Fruit fly (Drosophila melanogaster) whole organism, embryonic: ENCODE measurements around the gene ssp.
A peak's percentile ranks its signal among the peaks of the same experiment; 100 is the strongest.

Experiments
- C15 ChIP-seq: fragments of 200-800 bp; sonication (Bioruptor generic); IDR thresholded peaks from 3 replicates; pipeline ENCODE4 v1.3.6; 2022; ENCODE audit warnings: missing biosample characterization, missing genetic modification characterization
- CG10462 ChIP-seq: fragments of 200-800 bp; sonication (Bioruptor generic); optimal IDR thresholded peaks from 2 replicates; lab custom pipeline; 2016; ENCODE audit warnings: missing biosample characterization, missing genetic modification characterization
- CG11247 ChIP-seq: fragments of 200-800 bp; sonication (Bioruptor generic); IDR thresholded peaks from 2 replicates; pipeline ENCODE4 v1.3.6; 2022; ENCODE audit warnings: missing biosample characterization, missing genetic modification characterization
- CG12104 ChIP-seq: fragments of 200-800 bp; sonication (Bioruptor generic); optimal IDR thresholded peaks from 3 replicates; lab custom pipeline; 2016; ENCODE audit warnings: missing biosample characterization, missing genetic modification characterization
- CG13287 ChIP-seq: fragments of 200-800 bp; sonication (Bioruptor generic); IDR thresholded peaks from 2 replicates; pipeline ENCODE4 v1.3.6; 2022; ENCODE audit warnings: missing biosample characterization, missing genetic modification characterization; ENCODE audit not compliant: partially characterized antibody
- CG13296 ChIP-seq: fragments of 200-800 bp; sonication (Bioruptor generic); optimal IDR thresholded peaks from 3 replicates; lab custom pipeline; 2018; ENCODE audit warnings: missing biosample characterization, mild to moderate bottlenecking, missing genetic modification characterization
- CG16863 ChIP-seq: fragments of 200-800 bp; sonication (Bioruptor generic); optimal IDR thresholded peaks from 3 replicates; lab custom pipeline; 2016; ENCODE audit warnings: missing biosample characterization, missing genetic modification characterization
- CG17612 ChIP-seq: fragments of 200-800 bp; sonication (Bioruptor generic); IDR thresholded peaks from 2 replicates; pipeline ENCODE4 v1.3.6; 2022; ENCODE audit warnings: missing biosample characterization, missing genetic modification characterization
- CG30403 ChIP-seq: fragments of 200-800 bp; sonication (Bioruptor generic); optimal IDR thresholded peaks from 3 replicates; lab custom pipeline; 2016; ENCODE audit warnings: missing biosample characterization, missing genetic modification characterization
- CG31388 ChIP-seq: fragments of 200-800 bp; sonication (Bioruptor generic); optimal IDR thresholded peaks from 2 replicates; lab custom pipeline; 2016; ENCODE audit warnings: missing biosample characterization, missing genetic modification characterization
- CG34376 ChIP-seq: fragments of 200-800 bp; sonication (Bioruptor generic); optimal IDR thresholded peaks from 2 replicates; lab custom pipeline; 2018; ENCODE audit warnings: missing biosample characterization, mild to moderate bottlenecking, missing genetic modification characterization
- CG4360 ChIP-seq: fragments of 200-800 bp; sonication (Bioruptor generic); IDR thresholded peaks from 2 replicates; pipeline ENCODE4 v1.3.6; 2022; ENCODE audit warnings: missing biosample characterization, missing genetic modification characterization
- CG6765 ChIP-seq: fragments of 200-800 bp; sonication (Bioruptor generic); optimal IDR thresholded peaks from 3 replicates; lab custom pipeline; 2017; ENCODE audit warnings: missing biosample characterization, mild to moderate bottlenecking, missing genetic modification characterization
- CG7745 ChIP-seq: fragments of 200-800 bp; sonication (Bioruptor generic); optimal IDR thresholded peaks from 2 replicates; lab custom pipeline; 2018; ENCODE audit warnings: missing biosample characterization, mild to moderate bottlenecking, missing genetic modification characterization, moderate library complexity
- CG8388 ChIP-seq: fragments of 200-800 bp; sonication (Bioruptor generic); optimal IDR thresholded peaks from 2 replicates; lab custom pipeline; 2019; ENCODE audit warnings: missing biosample characterization, mild to moderate bottlenecking, missing genetic modification characterization, moderate library complexity
- CG8924 ChIP-seq: fragments of 200-800 bp; optimal IDR thresholded peaks from 3 replicates; lab custom pipeline; 2019; ENCODE audit warnings: missing biosample characterization, mild to moderate bottlenecking, missing genetic modification characterization, moderate library complexity
- CG9876 ChIP-seq: fragments of 200-800 bp; sonication (Bioruptor generic); optimal IDR thresholded peaks from 2 replicates; lab custom pipeline; 2016; ENCODE audit warnings: missing biosample characterization, missing genetic modification characterization
- Dfd ChIP-seq, 2 experiments: fragments of >200 bp; optimal IDR thresholded peaks; 2 replicates each; lab custom pipeline; 2017; ENCODE audit warnings: missing biosample characterization in 2 of 2, missing genetic modification characterization in 2 of 2
- Fer2 ChIP-seq: fragments of 200-800 bp; sonication (Bioruptor generic); optimal IDR thresholded peaks from 2 replicates; lab custom pipeline; 2018; ENCODE audit warnings: missing biosample characterization, mild to moderate bottlenecking, missing genetic modification characterization, moderate library complexity
- Hr3 ChIP-seq: fragments of 200-800 bp; sonication (Bioruptor generic); optimal IDR thresholded peaks from 3 replicates; lab custom pipeline; 2016; ENCODE audit warnings: missing biosample characterization, missing genetic modification characterization
- NK7.1 ChIP-seq: fragments of 200-800 bp; sonication (Bioruptor generic); optimal IDR thresholded peaks from 3 replicates; lab custom pipeline; 2016; ENCODE audit warnings: missing biosample characterization, missing genetic modification characterization
- Pdp1 ChIP-seq, 2 experiments: fragments of 200-800 bp; sonication (Bioruptor generic); optimal IDR thresholded peaks; 3 replicates each; lab custom pipeline; 2016; ENCODE audit warnings: missing biosample characterization in 2 of 2, missing genetic modification characterization in 2 of 2, mild to moderate bottlenecking in 1 of 2, moderate library complexity in 1 of 2
- Sin3A ChIP-seq: fragments of >200 bp; optimal IDR thresholded peaks from 2 replicates; lab custom pipeline; 2018
- Sox100B ChIP-seq: fragments of 200-800 bp; sonication (Bioruptor generic); optimal IDR thresholded peaks from 3 replicates; lab custom pipeline; 2018; ENCODE audit warnings: missing biosample characterization, mild to moderate bottlenecking, missing genetic modification characterization
- amos ChIP-seq: fragments of 200-800 bp; sonication (Bioruptor generic); IDR thresholded peaks from 2 replicates; pipeline ENCODE4 v1.3.6; 2022; ENCODE audit warnings: missing biosample characterization, missing genetic modification characterization; ENCODE audit not compliant: partially characterized antibody
- ap ChIP-seq: fragments of 200-800 bp; sonication (Bioruptor generic); IDR thresholded peaks from 2 replicates; pipeline ENCODE4 v1.3.6; 2022; ENCODE audit warnings: missing biosample characterization, missing genetic modification characterization
- corto ChIP-seq: fragments of 200-800 bp; sonication (Bioruptor generic); optimal IDR thresholded peaks from 2 replicates; lab custom pipeline; 2016; ENCODE audit warnings: missing biosample characterization, mild to moderate bottlenecking, missing genetic modification characterization, moderate library complexity
- crp ChIP-seq, 2 experiments: fragments of 200-800 bp; sonication (Bioruptor generic); optimal IDR thresholded peaks; 2 replicates in 1 of 2; 3 replicates in 1 of 2; lab custom pipeline; 2017; ENCODE audit warnings: missing biosample characterization in 2 of 2, missing genetic modification characterization in 2 of 2, mild to moderate bottlenecking in 1 of 2, moderate library complexity in 1 of 2
- dmrt11E ChIP-seq: fragments of 200-800 bp; sonication (Bioruptor generic); optimal IDR thresholded peaks from 3 replicates; lab custom pipeline; 2018; ENCODE audit warnings: missing biosample characterization, mild to moderate bottlenecking, missing genetic modification characterization, moderate library complexity
- eyg ChIP-seq: fragments of 200-800 bp; sonication (Bioruptor generic); optimal IDR thresholded peaks from 3 replicates; lab custom pipeline; 2016; ENCODE audit warnings: missing biosample characterization, missing genetic modification characterization
- fd102C ChIP-seq: fragments of 200-800 bp; sonication (Bioruptor generic); optimal IDR thresholded peaks from 2 replicates; lab custom pipeline; 2018; ENCODE audit warnings: missing biosample characterization, mild to moderate bottlenecking, missing genetic modification characterization, moderate library complexity
- gsb-n ChIP-seq: fragments of 200-800 bp; sonication (Bioruptor generic); optimal IDR thresholded peaks from 3 replicates; lab custom pipeline; 2018; ENCODE audit warnings: missing biosample characterization, mild to moderate bottlenecking, missing genetic modification characterization
- hbn ChIP-seq: fragments of 200-800 bp; sonication (Bioruptor generic); IDR thresholded peaks from 2 replicates; pipeline ENCODE4 v1.3.6; 2022; ENCODE audit warnings: missing biosample characterization, missing genetic modification characterization; ENCODE audit not compliant: partially characterized antibody
- insv ChIP-seq, 2 experiments: fragments of 200-800 bp; sonication (Bioruptor generic); optimal IDR thresholded peaks; 3 replicates each; lab custom pipeline; 2016 to 2018; ENCODE audit warnings: missing biosample characterization in 2 of 2, missing genetic modification characterization in 2 of 2
- inv ChIP-seq: fragments of 200-800 bp; sonication (Bioruptor generic); IDR thresholded peaks from 2 replicates; pipeline ENCODE4 v1.3.6; 2022; ENCODE audit warnings: missing biosample characterization, missing genetic modification characterization; ENCODE audit not compliant: partially characterized antibody
- lov ChIP-seq, 2 experiments: fragments of 200-800 bp in 1 of 2; fragments of >200 bp in 1 of 2; sonication (Bioruptor generic) in 1 of 2; IDR thresholded peaks in 1 of 2; optimal IDR thresholded peaks in 1 of 2; 2 replicates in 1 of 2; 3 replicates in 1 of 2; pipeline versions ENCODE4 v1.3.6 to Lab custom; 2017 to 2022; ENCODE audit warnings: missing biosample characterization in 1 of 2, missing genetic modification characterization in 1 of 2
- mam ChIP-seq: fragments of 200-800 bp; sonication (Bioruptor generic); optimal IDR thresholded peaks from 3 replicates; lab custom pipeline; 2016; ENCODE audit warnings: missing biosample characterization, missing genetic modification characterization
- mirr ChIP-seq: fragments of 200-800 bp; sonication (Bioruptor generic); optimal IDR thresholded peaks from 3 replicates; lab custom pipeline; 2018; ENCODE audit warnings: missing biosample characterization, mild to moderate bottlenecking, missing genetic modification characterization
- mld ChIP-seq: fragments of 200-800 bp; sonication (Bioruptor generic); IDR thresholded peaks from 3 replicates; pipeline ENCODE4 v1.3.6; 2022; ENCODE audit warnings: missing biosample characterization, missing genetic modification characterization; ENCODE audit not compliant: partially characterized antibody
- nau ChIP-seq: fragments of 200-800 bp; sonication (Bioruptor generic); optimal IDR thresholded peaks from 3 replicates; lab custom pipeline; 2017; ENCODE audit warnings: missing biosample characterization, mild to moderate bottlenecking, missing genetic modification characterization, missing genetic modification reagents
- p53 ChIP-seq: fragments of 200-800 bp; sonication (Bioruptor generic); optimal IDR thresholded peaks from 2 replicates; lab custom pipeline; 2016; ENCODE audit warnings: missing biosample characterization, missing genetic modification characterization
- pan ChIP-seq, 4 experiments: fragments of >200 bp in 3 of 4; fragments of 200-800 bp in 1 of 4; sonication (Bioruptor generic) in 1 of 4; optimal IDR thresholded peaks in 3 of 4; IDR thresholded peaks in 1 of 4; 2 replicates each; pipeline versions ENCODE4 v1.3.6 to Lab custom; 2017 to 2022; ENCODE audit warnings: missing biosample characterization in 2 of 4, missing genetic modification characterization in 2 of 4, mixed read lengths in 1 of 4
- pho ChIP-seq: fragments of 200-800 bp; sonication (Bioruptor generic); optimal IDR thresholded peaks from 2 replicates; lab custom pipeline; 2016; ENCODE audit warnings: missing biosample characterization, missing genetic modification characterization
- phol ChIP-seq: fragments of 200-800 bp; sonication (Bioruptor generic); optimal IDR thresholded peaks from 3 replicates; lab custom pipeline; 2018; ENCODE audit warnings: missing biosample characterization, mild to moderate bottlenecking, missing genetic modification characterization, moderate library complexity
- sim ChIP-seq: fragments of 200-800 bp; sonication (Bioruptor generic); IDR thresholded peaks from 2 replicates; pipeline ENCODE4 v1.3.6; 2022; ENCODE audit warnings: missing biosample characterization, missing genetic modification characterization
- sug ChIP-seq: fragments of 200-800 bp; optimal IDR thresholded peaks from 2 replicates; lab custom pipeline; 2019; ENCODE audit warnings: missing biosample characterization, mild to moderate bottlenecking, missing genetic modification characterization, moderate library complexity
- zen ChIP-seq: fragments of 200-800 bp; sonication (Bioruptor generic); optimal IDR thresholded peaks from 3 replicates; lab custom pipeline; 2018; ENCODE audit warnings: missing biosample characterization, mild to moderate bottlenecking, missing genetic modification characterization, moderate library complexity

Gene ssp

DNA sequence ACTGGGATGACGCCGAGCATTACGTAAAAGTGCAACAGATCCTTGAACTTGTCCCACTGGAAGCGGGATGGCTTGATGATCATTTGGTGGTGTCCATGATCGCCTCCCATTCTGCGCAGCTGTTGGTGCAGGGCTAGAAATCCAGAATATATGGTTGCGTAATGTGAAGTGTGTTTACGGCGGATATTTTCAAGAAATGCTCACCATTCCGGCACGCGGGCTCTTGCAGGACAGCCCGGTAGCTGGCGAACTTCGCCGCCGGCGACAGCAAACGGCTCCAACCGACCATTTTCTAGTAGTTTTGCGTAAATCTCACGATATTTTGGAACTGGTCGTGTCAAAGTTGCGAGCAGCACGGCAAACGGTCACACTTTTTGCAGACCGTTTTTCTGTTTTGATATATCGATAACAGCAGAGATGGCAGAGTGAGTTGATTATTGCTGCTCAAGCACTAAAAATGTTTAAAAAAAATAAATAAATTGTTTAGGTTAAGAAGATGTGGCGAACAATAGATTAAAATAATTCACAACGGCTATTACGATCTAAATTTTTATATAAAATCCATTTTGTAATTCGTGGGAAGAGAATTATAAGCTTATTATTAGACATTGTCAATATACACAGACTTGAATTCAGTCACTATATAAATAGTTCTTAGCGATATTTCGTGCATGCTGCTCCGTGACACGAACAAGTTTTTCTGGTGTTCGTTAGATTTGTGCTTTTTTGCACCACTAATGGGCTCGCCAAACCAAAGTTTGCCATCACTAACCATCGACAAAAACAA lies 20.2 kb downstream of the ssp start, which contains the start of the genes ND-SGDH and RhoGAP68F (continued):
- TF ChIP-seq sim = no peak
- peak; percentile 81 for TF ChIP-seq Hr3
- peak; percentile 70 for TF ChIP-seq CG13296 (GFP tag; lab: Kevin White, UChicago)
- peak; percentile 69 for TF ChIP-seq CG8924
- no peak for TF ChIP-seq pan (optimal IDR thresholded peaks at IDR 0.05; lab: Kevin White, UChicago)
- peak in 1 of 2 experiments; percentile 51 for TF ChIP-seq pan (GFP tag; optimal IDR thresholded peaks at IDR 0.05 in 1 of 2, IDR thresholded peaks at IDR 0.05 in 1 of 2)
- TF ChIP-seq Pdp1 (GFP tag; optimal IDR thresholded peaks at IDR 0.05; lab: Kevin White, UChicago) = peak; percentile 70 to 97
- peak; percentile 70 for TF ChIP-seq dmrt11E (tag; lab: Kevin White, UChicago)
- TF ChIP-seq CG13287 (GFP tag; lab: Robert Waterston, UW) = peak; percentile 95
- TF ChIP-seq crp (GFP tag; optimal IDR thresholded peaks at IDR 0.05; lab: Kevin White, UChicago) = peak in 1 of 2 experiments; percentile 40
- TF ChIP-seq phol (tag; lab: Kevin White, UChicago) = peak; percentile 83
- peak; percentile 50 for TF ChIP-seq NK7.1 (GFP tag; lab: Kevin White, UChicago)
- no peak for TF ChIP-seq mirr (GFP tag; lab: Kevin White, UChicago)
- TF ChIP-seq fd102C (GFP tag; lab: Kevin White, UChicago) = no peak
- no peak for TF ChIP-seq CG7745 (tag; lab: Kevin White, UChicago)
- peak; percentile 67 for TF ChIP-seq gsb-n (tag; lab: Kevin White, UChicago)
- peak; percentile 58 for TF ChIP-seq CG16863
- TF ChIP-seq inv = peak; percentile 97
- TF ChIP-seq hbn (GFP tag; lab: Robert Waterston, UW) = peak; percentile 91
- TF ChIP-seq Dfd (GFP tag; optimal IDR thresholded peaks at IDR 0.05; lab: Kevin White, UChicago) = no peak
- no peak for TF ChIP-seq CG6765 (GFP tag; lab: Kevin White, UChicago)
- TF ChIP-seq corto = peak; percentile 71
- no peak for TF ChIP-seq ap
- TF ChIP-seq CG31388 = peak; percentile 35
- no peak for TF ChIP-seq C15 (GFP tag; lab: Robert Waterston, UW)
- peak; percentile 69; the same call in 2 of the 3 replicates for TF ChIP-seq mld (GFP tag; lab: Robert Waterston, UW)
- no peak for TF ChIP-seq nau (GFP tag; lab: Kevin White, UChicago)
- no peak for TF ChIP-seq CG17612 (GFP tag; lab: Robert Waterston, UW)
- TF ChIP-seq mam (GFP tag; lab: Kevin White, UChicago) = peak; percentile 72
- TF ChIP-seq Sox100B (GFP tag; lab: Kevin White, UChicago) = peak; percentile 72
- TF ChIP-seq CG9876 (GFP tag; lab: Kevin White, UChicago) = peak; percentile 6
- peak; percentile 60 for TF ChIP-seq CG8388 (GFP tag; lab: Kevin White, UChicago)
- TF ChIP-seq amos (GFP tag; lab: Robert Waterston, UW) = peak; percentile 84
- TF ChIP-seq lov (optimal IDR thresholded peaks at IDR 0.05; lab: Kevin White, UChicago) = no peak
- TF ChIP-seq lov (GFP tag; IDR thresholded peaks at IDR 0.05; lab: Robert Waterston, UW) = no peak
- TF ChIP-seq CG4360 = no peak
- TF ChIP-seq CG30403 (GFP tag; lab: Kevin White, UChicago) = peak; percentile 90
- peak; percentile 54 for TF ChIP-seq CG11247 (GFP tag; lab: Robert Waterston, UW)
- TF ChIP-seq insv (GFP tag; optimal IDR thresholded peaks at IDR 0.05; lab: Kevin White, UChicago) = peak in 1 of 2 experiments; percentile 20
- peak; percentile 66 for TF ChIP-seq pho (GFP tag; lab: Kevin White, UChicago)
- TF ChIP-seq eyg (GFP tag; lab: Kevin White, UChicago) = peak; percentile 9
- peak; percentile 82 for TF ChIP-seq sug (tag; lab: Kevin White, UChicago)
- peak; percentile 91 for TF ChIP-seq Sin3A (lab: Kevin White, UChicago)
- peak; percentile 69 for TF ChIP-seq Fer2
- TF ChIP-seq CG12104 (GFP tag; lab: Kevin White, UChicago) = peak; percentile 69
- peak; percentile 33 for TF ChIP-seq CG10462
- TF ChIP-seq zen (tag; lab: Kevin White, UChicago) = peak; percentile 54
- peak; percentile 49 for TF ChIP-seq CG34376 (GFP tag; lab: Kevin White, UChicago)
- no peak for TF ChIP-seq p53 (GFP tag; lab: Kevin White, UChicago)
